Fruit fly (Drosophila melanogaster) whole organism, prepupa: Measurements from ENCODE around the gene moi.

Experiments
- Blimp-1 ChIP-seq: fragments of 200-800 bp; sonication (Bioruptor generic); optimal IDR thresholded peaks from 3 replicates; lab custom pipeline; 2017; ENCODE audit warnings: missing biosample characterization, missing genetic modification characterization, mild to moderate bottlenecking, moderate library complexity, missing genetic modification reagents
- CG10631 ChIP-seq: fragments of 200-800 bp; sonication (Bioruptor generic); optimal IDR thresholded peaks from 2 replicates; lab custom pipeline; 2016; ENCODE audit warnings: missing biosample characterization, missing genetic modification characterization
- CG11294 ChIP-seq: fragments of 200-800 bp; sonication (Bioruptor generic); IDR thresholded peaks from 2 replicates; pipeline ENCODE4 v1.3.6; 2022; ENCODE audit warnings: missing biosample characterization, missing genetic modification characterization
- CG11762 ChIP-seq: fragments of 200-800 bp; sonication (Bioruptor generic); optimal IDR thresholded peaks from 3 replicates; lab custom pipeline; 2016; ENCODE audit warnings: missing biosample characterization, missing genetic modification characterization; ENCODE audit not compliant: insufficient read depth
- CG15336 ChIP-seq: fragments of 200-800 bp; sonication (Bioruptor generic); IDR thresholded peaks from 2 replicates; pipeline ENCODE4 v1.3.6; 2022; ENCODE audit warnings: missing biosample characterization, missing genetic modification characterization
- CG1621 ChIP-seq: fragments of 200-800 bp; sonication (Bioruptor generic); optimal IDR thresholded peaks from 3 replicates; lab custom pipeline; 2018; ENCODE audit warnings: missing biosample characterization, mild to moderate bottlenecking, missing genetic modification characterization
- CG16779 ChIP-seq: fragments of 200-800 bp; sonication (Bioruptor generic); optimal IDR thresholded peaks from 3 replicates; lab custom pipeline; 2017; ENCODE audit warnings: missing biosample characterization, mild to moderate bottlenecking, missing genetic modification characterization
- CG3032 ChIP-seq: fragments of 200-800 bp; optimal IDR thresholded peaks from 2 replicates; lab custom pipeline; 2019; ENCODE audit warnings: missing biosample characterization, mild to moderate bottlenecking, missing genetic modification characterization, moderate library complexity
- CG31627 ChIP-seq: fragments of 200-800 bp; sonication (Bioruptor generic); optimal IDR thresholded peaks from 3 replicates; lab custom pipeline; 2016; ENCODE audit warnings: missing biosample characterization, missing genetic modification characterization
- CG34406 ChIP-seq: fragments of 200-800 bp; sonication (Bioruptor generic); optimal IDR thresholded peaks from 3 replicates; lab custom pipeline; 2016; ENCODE audit warnings: missing biosample characterization, missing genetic modification characterization
- CG4318 ChIP-seq: fragments of 200-800 bp; sonication (Bioruptor generic); optimal IDR thresholded peaks from 3 replicates; lab custom pipeline; 2017; ENCODE audit warnings: missing biosample characterization, mild to moderate bottlenecking, missing genetic modification characterization
- CG6276 ChIP-seq: fragments of 200-800 bp; sonication (Bioruptor generic); optimal IDR thresholded peaks from 2 replicates; lab custom pipeline; 2017; ENCODE audit warnings: missing biosample characterization, mild to moderate bottlenecking, missing genetic modification characterization
- CG6792 ChIP-seq: fragments of 200-800 bp; sonication (Bioruptor generic); optimal IDR thresholded peaks from 3 replicates; lab custom pipeline; 2016; ENCODE audit warnings: missing biosample characterization, missing genetic modification characterization
- CG7368 ChIP-seq: fragments of 200-800 bp; sonication (Bioruptor generic); optimal IDR thresholded peaks from 3 replicates; lab custom pipeline; 2016; ENCODE audit warnings: missing biosample characterization, missing genetic modification characterization
- CG8119 ChIP-seq: fragments of 200-800 bp; sonication (Bioruptor generic); IDR thresholded peaks from 3 replicates; pipeline ENCODE4 v1.3.6; 2022; ENCODE audit warnings: missing biosample characterization, missing genetic modification characterization
- CG8319 ChIP-seq: fragments of 200-800 bp; sonication (Bioruptor generic); optimal IDR thresholded peaks from 3 replicates; lab custom pipeline; 2016; ENCODE audit warnings: missing biosample characterization, missing genetic modification characterization
- CG8632 ChIP-seq: fragments of 200-800 bp; sonication (Bioruptor generic); optimal IDR thresholded peaks from 3 replicates; lab custom pipeline; 2016; ENCODE audit warnings: missing biosample characterization, missing genetic modification characterization
- CG9139 ChIP-seq: fragments of 200-800 bp; sonication (Bioruptor generic); optimal IDR thresholded peaks from 3 replicates; lab custom pipeline; 2017; ENCODE audit warnings: missing biosample characterization, mild to moderate bottlenecking, missing genetic modification characterization
- Eip75B ChIP-seq: fragments of 200-800 bp; sonication (Bioruptor generic); optimal IDR thresholded peaks from 3 replicates; lab custom pipeline; 2016; ENCODE audit warnings: missing biosample characterization, missing genetic modification characterization
- Eip78C ChIP-seq: fragments of 200-800 bp; sonication (Bioruptor generic); peaks from one replicate; lab custom pipeline; 2016; ENCODE audit warnings: missing biosample characterization, missing genetic modification characterization
- Eip93F ChIP-seq: fragments of 200-800 bp; sonication (Bioruptor generic); optimal IDR thresholded peaks from 2 replicates; lab custom pipeline; 2016; ENCODE audit warnings: missing biosample characterization, mild to moderate bottlenecking, missing genetic modification characterization
- Ets21C ChIP-seq: fragments of 200-800 bp; sonication (Bioruptor generic); optimal IDR thresholded peaks from 3 replicates; lab custom pipeline; 2016; ENCODE audit warnings: missing biosample characterization, missing genetic modification characterization
- Ets96B ChIP-seq: fragments of 200-800 bp; optimal IDR thresholded peaks from 2 replicates; lab custom pipeline; 2019; ENCODE audit warnings: missing biosample characterization, mild to moderate bottlenecking, missing genetic modification characterization, moderate library complexity
- Gug ChIP-seq: fragments of 200-800 bp; sonication (Bioruptor generic); IDR thresholded peaks from 2 replicates; pipeline ENCODE4 v1.3.6; 2022; ENCODE audit warnings: missing biosample characterization, missing genetic modification characterization
- Hr38 ChIP-seq: sonication (Bioruptor generic); optimal IDR thresholded peaks from 2 replicates; lab custom pipeline; 2016; ENCODE audit warnings: missing biosample characterization, missing genetic modification characterization
- Hr4 ChIP-seq: fragments of 200-800 bp; sonication (Bioruptor generic); optimal IDR thresholded peaks from 3 replicates; lab custom pipeline; 2016; ENCODE audit warnings: missing biosample characterization, missing genetic modification characterization
- Lpt ChIP-seq: fragments of 200-800 bp; sonication (Bioruptor generic); optimal IDR thresholded peaks from 3 replicates; lab custom pipeline; 2016; ENCODE audit warnings: missing biosample characterization, missing genetic modification characterization
- Met ChIP-seq: fragments of 200-800 bp; sonication (Bioruptor generic); optimal IDR thresholded peaks from 3 replicates; lab custom pipeline; 2016; ENCODE audit warnings: missing biosample characterization, missing genetic modification characterization
- OdsH ChIP-seq: fragments of 200-800 bp; sonication (Bioruptor generic); optimal IDR thresholded peaks from 3 replicates; lab custom pipeline; 2016; ENCODE audit warnings: missing biosample characterization, missing genetic modification characterization
- Sox14 ChIP-seq: fragments of 200-800 bp; sonication (Bioruptor generic); optimal IDR thresholded peaks from 3 replicates; lab custom pipeline; 2016; ENCODE audit warnings: missing biosample characterization, missing genetic modification characterization
- Sox15 ChIP-seq: fragments of 200-800 bp; sonication (Bioruptor generic); optimal IDR thresholded peaks from 3 replicates; lab custom pipeline; 2016; ENCODE audit warnings: missing biosample characterization, missing genetic modification characterization
- achi ChIP-seq: fragments of 200-800 bp; sonication (Bioruptor generic); optimal IDR thresholded peaks from 3 replicates; lab custom pipeline; 2016; ENCODE audit warnings: missing biosample characterization, missing genetic modification characterization
- acj6 ChIP-seq: fragments of 200-800 bp; sonication (Bioruptor generic); optimal IDR thresholded peaks from 3 replicates; lab custom pipeline; 2016; ENCODE audit warnings: missing biosample characterization, missing genetic modification characterization
- cyc ChIP-seq: fragments of 200-800 bp; sonication (Bioruptor generic); optimal IDR thresholded peaks from 3 replicates; lab custom pipeline; 2016; ENCODE audit warnings: missing biosample characterization, missing genetic modification characterization
- dsx ChIP-seq: fragments of 200-800 bp; optimal IDR thresholded peaks from 3 replicates; lab custom pipeline; 2019; ENCODE audit warnings: missing biosample characterization, mild to moderate bottlenecking, missing genetic modification characterization, moderate library complexity; ENCODE audit not compliant: poor library complexity, severe bottlenecking
- eg ChIP-seq: fragments of 200-800 bp; sonication (Bioruptor generic); IDR thresholded peaks from 3 replicates; pipeline ENCODE4 v1.3.6; 2022; ENCODE audit warnings: missing biosample characterization, missing genetic modification characterization
- esn ChIP-seq: fragments of 200-800 bp; sonication (Bioruptor generic); optimal IDR thresholded peaks from 2 replicates; lab custom pipeline; 2016; ENCODE audit warnings: missing biosample characterization, mild to moderate bottlenecking, missing genetic modification characterization, moderate library complexity
- fd85E ChIP-seq: fragments of 200-800 bp; sonication (Bioruptor generic); optimal IDR thresholded peaks from 3 replicates; lab custom pipeline; 2016; ENCODE audit warnings: missing biosample characterization, missing genetic modification characterization
- fkh ChIP-seq: fragments of 200-800 bp; sonication (Bioruptor generic); optimal IDR thresholded peaks from 3 replicates; lab custom pipeline; 2017; ENCODE audit warnings: missing biosample characterization, mild to moderate bottlenecking, missing genetic modification characterization, moderate library complexity
- lz ChIP-seq: fragments of 200-800 bp; sonication (Bioruptor generic); optimal IDR thresholded peaks from 3 replicates; lab custom pipeline; 2016; ENCODE audit warnings: missing biosample characterization, missing genetic modification characterization
- net ChIP-seq: fragments of 200-800 bp; sonication (Bioruptor generic); optimal IDR thresholded peaks from 3 replicates; lab custom pipeline; 2016; ENCODE audit warnings: missing biosample characterization, missing genetic modification characterization
- pdm3 ChIP-seq: fragments of 200-800 bp; sonication (Bioruptor generic); optimal IDR thresholded peaks from 3 replicates; lab custom pipeline; 2016; ENCODE audit warnings: missing biosample characterization, missing genetic modification characterization
- salr ChIP-seq, 2 experiments: fragments of 200-800 bp; sonication (Bioruptor generic); optimal IDR thresholded peaks; 3 replicates each; lab custom pipeline; 2016 to 2018; ENCODE audit warnings: missing biosample characterization in 2 of 2, missing genetic modification characterization in 2 of 2, mild to moderate bottlenecking in 1 of 2
- ss ChIP-seq, 2 experiments: fragments of 200-800 bp; sonication (Bioruptor generic); optimal IDR thresholded peaks; 2 replicates in 1 of 2; 3 replicates in 1 of 2; lab custom pipeline; 2017 to 2018; ENCODE audit warnings: mild to moderate bottlenecking in 2 of 2, missing biosample characterization in 2 of 2, missing genetic modification characterization in 2 of 2, moderate library complexity in 1 of 2
- svp ChIP-seq: fragments of 200-800 bp; sonication (Bioruptor generic); peaks from one replicate; lab custom pipeline; 2016; ENCODE audit warnings: missing biosample characterization, missing genetic modification characterization
- topi ChIP-seq: fragments of 200-800 bp; sonication (Bioruptor generic); optimal IDR thresholded peaks from 3 replicates; lab custom pipeline; 2016; ENCODE audit warnings: missing biosample characterization, missing genetic modification characterization

The moi gene

dm6 chr3R:18220211-18220749 lies 35.0 kb upstream of the moi start, which contains the start of the genes CG7988 and CG7183 (continued):
- TF ChIP-seq Met (GFP tag; lab: Kevin White, UChicago) (peak; percentile 98), salr (GFP tag; optimal IDR thresholded peaks at IDR 0.05; lab: Kevin White, UChicago) (peak; percentile 92 to 97), CG16779 (tag; lab: Kevin White, UChicago) (peak; percentile 89), CG8632 (GFP tag; lab: Kevin White, UChicago) (peak; percentile 98), ss (GFP tag; optimal IDR thresholded peaks at IDR 0.05; lab: Kevin White, UChicago) (peak; percentile 86 to 95), CG9139 (GFP tag; lab: Kevin White, UChicago) (peak; percentile 93), CG4318 (GFP tag; lab: Kevin White, UChicago) (no peak), achi (peak; percentile 97), CG6792 (peak; percentile 98), lz (GFP tag; lab: Kevin White, UChicago) (peak; percentile 99), topi (GFP tag; lab: Kevin White, UChicago) (peak; percentile 98), eg (GFP tag; lab: Robert Waterston, UW) (peak; percentile 99), Gug (GFP tag; lab: Robert Waterston, UW) (peak; percentile 99), Blimp-1 (GFP tag; lab: Kevin White, UChicago) (peak; percentile 85), CG11762 (peak; percentile 92), CG8319 (GFP tag; lab: Kevin White, UChicago) (peak; percentile 95), CG8119 (peak; percentile 97), Sox14 (GFP tag; lab: Kevin White, UChicago) (peak; percentile 98), CG31627 (GFP tag; lab: Kevin White, UChicago) (peak; percentile 99), Lpt (peak; percentile 92), esn (GFP tag; lab: Kevin White, UChicago) (peak; percentile 99), fd85E (GFP tag; lab: Kevin White, UChicago) (no peak), dsx (GFP tag; lab: Kevin White, UChicago) (peak; percentile 97), Eip75B (GFP tag; lab: Kevin White, UChicago) (peak; percentile 98), CG6276 (GFP tag; lab: Kevin White, UChicago) (peak; percentile 88), CG34406 (GFP tag; lab: Kevin White, UChicago) (peak; percentile 98), acj6 (peak; percentile 98), net (GFP tag; lab: Kevin White, UChicago) (peak; percentile 97)

dm6 chr3R:18223434-18223833 lies 31.9 kb upstream of the moi start, which contains the start of the genes mTerf5 and Non3:
Gene mTerf5, minus strand, starts transcription at chr3R:18223682.
Gene Non3, plus strand, starts transcription at chr3R:18223722.
- TF ChIP-seq CG11294 (GFP tag; lab: Robert Waterston, UW) = no peak
- TF ChIP-seq CG4318 (GFP tag; lab: Kevin White, UChicago) = no peak
- no peak for TF ChIP-seq Hr4 (GFP tag; lab: Kevin White, UChicago)
- TF ChIP-seq CG8119 = 0 out of 3 replicates have a peak, but pooled peaks have one; percentile 19
- TF ChIP-seq eg (GFP tag; lab: Robert Waterston, UW) = no peak
- peak; percentile 65 for TF ChIP-seq CG3032 (tag; lab: Kevin White, UChicago)
- peak; percentile 63 for TF ChIP-seq OdsH
- peak; percentile 33 for TF ChIP-seq Sox14 (GFP tag; lab: Kevin White, UChicago)
- no peak for TF ChIP-seq Blimp-1 (GFP tag; lab: Kevin White, UChicago)
- no peak for TF ChIP-seq Hr38 (GFP tag; lab: Kevin White, UChicago)
- TF ChIP-seq svp (GFP tag; lab: Kevin White, UChicago) = peak; percentile 73
- TF ChIP-seq Sox15 (GFP tag; lab: Kevin White, UChicago) = peak; percentile 13
- peak; percentile 44 for TF ChIP-seq acj6
- peak; percentile 46 for TF ChIP-seq CG11762
- TF ChIP-seq CG8319 (GFP tag; lab: Kevin White, UChicago) = peak; percentile 32
- peak; percentile 30 for TF ChIP-seq cyc (GFP tag; lab: Kevin White, UChicago)
- no peak for TF ChIP-seq Lpt
- no peak for TF ChIP-seq Eip93F (GFP tag; lab: Kevin White, UChicago)
- TF ChIP-seq achi = peak; percentile 66
- peak; percentile 2 for TF ChIP-seq Ets21C (GFP tag; lab: Kevin White, UChicago)
- no peak for TF ChIP-seq pdm3 (GFP tag; lab: Kevin White, UChicago)
- no peak for TF ChIP-seq CG15336 (GFP tag; lab: Robert Waterston, UW)
- peak; percentile 65 for TF ChIP-seq esn (GFP tag; lab: Kevin White, UChicago)
- peak; percentile 73 for TF ChIP-seq Eip78C (GFP tag; lab: Kevin White, UChicago)
- peak; percentile 58 for TF ChIP-seq Ets96B
- TF ChIP-seq CG9139 (GFP tag; lab: Kevin White, UChicago) = no peak
- TF ChIP-seq fkh = peak; percentile 64
- TF ChIP-seq topi (GFP tag; lab: Kevin White, UChicago) = peak; percentile 31
- peak; percentile 41 for TF ChIP-seq lz (GFP tag; lab: Kevin White, UChicago)
- no peak for TF ChIP-seq Eip75B (GFP tag; lab: Kevin White, UChicago)
- no peak for TF ChIP-seq CG1621 (tag; lab: Kevin White, UChicago)
- peak; percentile 21 for TF ChIP-seq net (GFP tag; lab: Kevin White, UChicago)
- TF ChIP-seq CG16779 (tag; lab: Kevin White, UChicago) = no peak
- no peak for TF ChIP-seq CG7368
- TF ChIP-seq CG10631 (GFP tag; lab: Kevin White, UChicago) = peak; percentile 65
- TF ChIP-seq dsx (GFP tag; lab: Kevin White, UChicago) = peak; percentile 55
